Worm (Caenorhabditis elegans): ENCODE data around the gene srg-4.

DNA sequence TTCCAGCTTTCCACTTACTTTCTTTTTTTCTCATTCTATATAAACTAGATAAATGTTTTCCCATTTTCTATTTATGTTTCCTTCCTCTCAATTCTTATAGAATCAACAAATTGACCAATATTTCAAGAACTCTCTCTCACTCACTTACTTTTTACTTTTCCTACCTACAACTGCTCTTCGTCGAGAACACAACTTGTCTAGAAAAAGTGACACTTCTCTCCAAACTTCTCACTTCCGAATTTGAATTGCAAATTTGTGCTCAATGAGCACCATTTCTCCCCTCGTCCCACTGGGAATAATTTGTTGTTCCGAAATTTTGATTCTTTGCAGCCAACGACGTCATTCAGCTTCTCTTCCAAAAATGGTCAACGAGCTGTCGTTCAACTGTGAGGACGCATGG is 36.2 kb upstream of the srg-4 start, which contains the start of gene F47D12.3:
- no peak for TF ChIP-seq ceh-31 (tag; optimal IDR thresholded peaks at IDR 0.05)
- TF ChIP-seq unc-86 (tag; optimal IDR thresholded peaks at IDR 0.05) = no peak
- TF ChIP-seq pros-1 (tag; optimal IDR thresholded peaks at IDR 0.05) = no peak
- TF ChIP-seq tbx-2 (tag; optimal IDR thresholded peaks at IDR 0.05) = no peak
- no peak for TF ChIP-seq dmd-4 (tag; optimal IDR thresholded peaks at IDR 0.05; ENCODE audit: borderline replicate concordance)
- TF ChIP-seq rnt-1 (tag; optimal IDR thresholded peaks at IDR 0.05) = no peak
- TF ChIP-seq ahr-1 (tag; optimal IDR thresholded peaks at IDR 0.05) = no peak
- TF ChIP-seq nhr-11 (tag; optimal IDR thresholded peaks at IDR 0.05) = no peak
- no peak for TF ChIP-seq K09A11.1 (tag; optimal IDR thresholded peaks at IDR 0.05; ENCODE audit: insufficient read depth)
- TF ChIP-seq ama-1 (optimal IDR thresholded peaks at IDR 0.05) = no peak
- no peak for TF ChIP-seq dve-1 (tag; optimal IDR thresholded peaks at IDR 0.05)
- TF ChIP-seq fkh-10 (GFP tag; optimal IDR thresholded peaks at IDR 0.05) = no peak
- TF ChIP-seq ceh-9 (tag; optimal IDR thresholded peaks at IDR 0.05) = no peak
- TF ChIP-seq C38D4.7 (GFP tag; optimal IDR thresholded peaks at IDR 0.05) = no peak

Measured in whole organism, late embryonic.